Worm (Caenorhabditis elegans): ENCODE data around the gene smvt-1.

DNA sequence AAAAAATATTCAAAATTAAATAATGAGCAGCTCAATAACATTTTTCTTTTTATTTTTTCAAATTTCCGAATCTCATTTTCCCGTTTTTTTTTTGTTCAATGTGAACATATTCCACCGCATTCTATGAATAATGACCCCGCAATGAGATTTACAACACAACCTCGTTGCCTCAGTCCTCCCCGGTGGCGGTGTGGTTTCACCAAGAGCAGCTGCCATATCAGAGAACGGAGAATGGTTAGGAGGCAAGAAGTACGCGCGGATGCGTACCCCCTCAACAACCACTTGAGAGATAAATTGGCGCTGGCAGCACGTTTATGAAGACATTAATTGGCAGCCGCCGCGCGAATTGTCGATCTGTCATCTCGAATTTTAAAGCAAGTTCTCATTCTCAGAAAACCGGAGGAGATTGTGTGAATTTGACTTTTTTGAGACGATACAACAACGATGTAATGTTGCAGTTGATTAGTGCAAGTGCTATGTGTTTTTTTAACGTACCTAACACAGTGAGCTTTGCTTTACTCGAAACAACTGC, 35.1 kb downstream of the smvt-1 start:
- TF ChIP-seq lin-26 (GFP tag; IDR thresholded peaks at IDR 0.05) (no peak), F33H1.4 (GFP tag; IDR thresholded peaks at IDR 0.05) (no peak), F55B11.4 (tag; optimal IDR thresholded peaks at IDR 0.05; ENCODE audit: borderline replicate concordance, insufficient read depth) (no peak), Y53G8AR.9 (GFP tag; conservative IDR thresholded peaks at IDR 0.05) (no peak), cebp-1 (GFP tag; IDR thresholded peaks at IDR 0.05) (no peak), cebp-1 (tag; optimal IDR thresholded peaks at IDR 0.05) (no peak), pha-4 (tag; optimal IDR thresholded peaks at IDR 0.05) (no peak), nfyb-1 (GFP tag; IDR thresholded peaks at IDR 0.05) (no peak)

Measured in whole organism, young adult.